Worm (Caenorhabditis elegans) whole organism, late embryonic: ENCODE results near the gene F48D6.4.

Experiments used
- C38D4.7 ChIP-seq: fragments of 200-800 bp; sonication (Bioruptor generic); optimal IDR thresholded peaks from 2 replicates; lab custom pipeline; 2018; ENCODE audit warnings: mild to moderate bottlenecking, missing genetic modification characterization, moderate library complexity, missing compliant biosample characterization
- K02D7.2 ChIP-seq: sonication (generic microtip); optimal IDR thresholded peaks from 2 replicates; lab custom pipeline; 2017; ENCODE audit warnings: mild to moderate bottlenecking, missing genetic modification characterization, missing compliant biosample characterization
- K09A11.1 ChIP-seq: sonication (generic microtip); optimal IDR thresholded peaks from 2 replicates; lab custom pipeline; 2017; ENCODE audit warnings: antibody characterized with exemption, mild to moderate bottlenecking, missing genetic modification characterization, missing compliant biosample characterization; ENCODE audit not compliant: insufficient read depth
- Y22D7AL.16 ChIP-seq: sonication (generic microtip); optimal IDR thresholded peaks from 2 replicates; lab custom pipeline; 2016; ENCODE audit warnings: missing genetic modification characterization, missing compliant biosample characterization
- ahr-1 ChIP-seq: sonication (generic microtip); optimal IDR thresholded peaks from 2 replicates; lab custom pipeline; 2016; ENCODE audit warnings: missing genetic modification characterization, missing compliant biosample characterization
- ceh-14 ChIP-seq: sonication (generic microtip); optimal IDR thresholded peaks from 2 replicates; lab custom pipeline; 2016; ENCODE audit warnings: missing genotype, missing genetic modification characterization, missing compliant biosample characterization
- ceh-18 ChIP-seq: sonication (generic microtip); optimal IDR thresholded peaks from 2 replicates; lab custom pipeline; 2016; ENCODE audit warnings: missing genetic modification characterization, missing compliant biosample characterization
- ceh-19 ChIP-seq: fragments of 200-800 bp; sonication (Bioruptor generic); optimal IDR thresholded peaks from 2 replicates; lab custom pipeline; 2018; ENCODE audit warnings: mild to moderate bottlenecking, missing genetic modification characterization, missing compliant biosample characterization
- ceh-22 ChIP-seq: sonication (generic microtip); optimal IDR thresholded peaks from 2 replicates; lab custom pipeline; 2017; ENCODE audit warnings: missing biosample characterization, missing genetic modification characterization
- ceh-30 ChIP-seq: fragments of 150-350 bp; optimal IDR thresholded peaks from 2 replicates; lab custom pipeline; 2014; ENCODE audit warnings: missing biosample characterization, missing genetic modification characterization
- ceh-45 ChIP-seq: fragments of 200-800 bp; sonication (Bioruptor generic); IDR thresholded peaks from 2 replicates; pipeline ENCODE4 v1.3.6; 2022; ENCODE audit warnings: missing genetic modification reagents, missing genetic modification characterization, missing compliant biosample characterization
- ceh-48 ChIP-seq: sonication (generic microtip); optimal IDR thresholded peaks from 2 replicates; lab custom pipeline; 2016; ENCODE audit warnings: missing genetic modification characterization, inconsistent platforms, missing compliant biosample characterization
- ceh-6 ChIP-seq: fragments of 200-800 bp; sonication (Bioruptor generic); optimal IDR thresholded peaks from 2 replicates; lab custom pipeline; 2018; ENCODE audit warnings: mild to moderate bottlenecking, missing genetic modification characterization, missing compliant biosample characterization
- ceh-9 ChIP-seq: sonication (generic microtip); optimal IDR thresholded peaks from 2 replicates; lab custom pipeline; 2016; ENCODE audit warnings: mild to moderate bottlenecking, missing genetic modification characterization, inconsistent platforms, missing compliant biosample characterization
- dve-1 ChIP-seq: sonication (generic microtip); optimal IDR thresholded peaks from 2 replicates; lab custom pipeline; 2017; ENCODE audit warnings: antibody characterized with exemption, mild to moderate bottlenecking, missing genetic modification characterization, missing compliant biosample characterization
- elt-2 ChIP-seq: sonication (generic microtip); optimal IDR thresholded peaks from 2 replicates; lab custom pipeline; 2016; ENCODE audit warnings: missing genetic modification reagents, missing genetic modification characterization, missing compliant biosample characterization
- hlh-30 ChIP-seq: sonication (generic microtip); optimal IDR thresholded peaks from 2 replicates; lab custom pipeline; 2017; ENCODE audit warnings: antibody characterized with exemption, missing genetic modification characterization, missing compliant biosample characterization; ENCODE audit not compliant: insufficient read depth
- hlh-6 ChIP-seq: sonication (generic microtip); optimal IDR thresholded peaks from 2 replicates; lab custom pipeline; 2016; ENCODE audit warnings: missing genotype, missing genetic modification characterization, missing compliant biosample characterization
- lin-11 ChIP-seq: fragments of 200-800 bp; sonication (Bioruptor generic); optimal IDR thresholded peaks from 2 replicates; lab custom pipeline; 2018; ENCODE audit warnings: mild to moderate bottlenecking, missing genetic modification characterization, missing compliant biosample characterization
- madf-2 ChIP-seq: sonication (generic microtip); optimal IDR thresholded peaks from 2 replicates; lab custom pipeline; 2017; ENCODE audit warnings: missing genetic modification characterization, missing compliant biosample characterization
- nfya-1 ChIP-seq: sonication (generic microtip); optimal IDR thresholded peaks from 2 replicates; lab custom pipeline; 2017; ENCODE audit warnings: missing genetic modification characterization, mild to moderate bottlenecking, missing compliant biosample characterization, antibody characterized with exemption, moderate library complexity
- nhr-232 ChIP-seq: sonication (generic microtip); optimal IDR thresholded peaks from 2 replicates; lab custom pipeline; 2016; ENCODE audit warnings: missing genetic modification characterization, missing compliant biosample characterization
- npax-4 ChIP-seq: sonication (generic microtip); optimal IDR thresholded peaks from 2 replicates; lab custom pipeline; 2016; ENCODE audit warnings: missing genetic modification characterization, missing compliant biosample characterization
- odd-2 ChIP-seq: sonication (generic microtip); optimal IDR thresholded peaks from 2 replicates; lab custom pipeline; 2017; ENCODE audit warnings: antibody characterized with exemption, mild to moderate bottlenecking, missing genetic modification characterization, missing compliant biosample characterization
- pqm-1 ChIP-seq: sonication (generic microtip); optimal IDR thresholded peaks from 2 replicates; lab custom pipeline; 2016; ENCODE audit warnings: missing genetic modification characterization, missing compliant biosample characterization
- pros-1 ChIP-seq: fragments of 150-350 bp; optimal IDR thresholded peaks from 2 replicates; lab custom pipeline; 2014; ENCODE audit warnings: missing biosample characterization, missing genetic modification reagents, missing genetic modification characterization
- rnt-1 ChIP-seq: sonication (generic microtip); optimal IDR thresholded peaks from 2 replicates; lab custom pipeline; 2016; ENCODE audit warnings: missing genetic modification characterization, missing compliant biosample characterization
- sdc-2 ChIP-seq: sonication (generic microtip); optimal IDR thresholded peaks from 2 replicates; lab custom pipeline; 2016; ENCODE audit warnings: missing genotype, missing genetic modification characterization, missing compliant biosample characterization
- sox-2 ChIP-seq: fragments of 200-800 bp; sonication (Bioruptor generic); IDR thresholded peaks from 2 replicates; pipeline ENCODE4 v1.3.6; 2022; ENCODE audit warnings: missing genetic modification reagents, missing genetic modification characterization, missing compliant biosample characterization
- sox-4 ChIP-seq: sonication (generic microtip); optimal IDR thresholded peaks from 2 replicates; lab custom pipeline; 2017; ENCODE audit warnings: mild to moderate bottlenecking, missing genetic modification characterization, inconsistent platforms, missing compliant biosample characterization
- syd-9 ChIP-seq: sonication (generic microtip); optimal IDR thresholded peaks from 2 replicates; lab custom pipeline; 2016; ENCODE audit warnings: mild to moderate bottlenecking, missing genetic modification characterization, moderate library complexity, missing compliant biosample characterization
- tbx-2 ChIP-seq: sonication (generic microtip); optimal IDR thresholded peaks from 2 replicates; lab custom pipeline; 2016; ENCODE audit warnings: missing genetic modification characterization, missing compliant biosample characterization
- tbx-7 ChIP-seq: sonication (generic microtip); optimal IDR thresholded peaks from 2 replicates; lab custom pipeline; 2016; ENCODE audit warnings: missing genotype, missing genetic modification characterization, missing compliant biosample characterization
- unc-42 ChIP-seq: sonication (generic microtip); optimal IDR thresholded peaks from 2 replicates; lab custom pipeline; 2016; ENCODE audit warnings: missing genotype, missing genetic modification characterization, missing compliant biosample characterization
- unc-86 ChIP-seq: sonication (generic microtip); optimal IDR thresholded peaks from 2 replicates; lab custom pipeline; 2016; ENCODE audit warnings: missing genetic modification characterization, missing compliant biosample characterization
- zip-5 ChIP-seq: sonication (generic microtip); optimal IDR thresholded peaks from 2 replicates; lab custom pipeline; 2016; ENCODE audit warnings: missing genetic modification characterization, missing compliant biosample characterization
- ztf-16 ChIP-seq: sonication (generic microtip); optimal IDR thresholded peaks from 2 replicates; lab custom pipeline; 2017; ENCODE audit warnings: missing genetic modification characterization, missing compliant biosample characterization

Gene F48D6.4

ce11 chrX:4248417-4248816 is 1.4 kb upstream of the F48D6.4 start:
- no peak for TF ChIP-seq C38D4.7 (GFP tag; lab: Kevin White, UChicago)
- TF ChIP-seq syd-9 (tag; lab: Kevin White, UChicago) = no peak
- TF ChIP-seq hlh-6 (tag; lab: Kevin White, UChicago) = no peak
- no peak for TF ChIP-seq madf-2 (tag; lab: Kevin White, UChicago)
- TF ChIP-seq K02D7.2 (tag; lab: Kevin White, UChicago) = no peak
- TF ChIP-seq ahr-1 = no peak
- TF ChIP-seq, all 69 proteins: peak for 0

ce11 chrX:4246237-4246697 is 745 bp downstream of the F48D6.4 start:
- no peak for TF ChIP-seq sox-4
- no peak for TF ChIP-seq nhr-232 (tag; lab: Kevin White, UChicago)
- no peak for TF ChIP-seq unc-42 (tag; lab: Kevin White, UChicago)
- no peak for TF ChIP-seq ahr-1
- TF ChIP-seq C38D4.7 (GFP tag; lab: Kevin White, UChicago) = no peak
- no peak for TF ChIP-seq K09A11.1
- TF ChIP-seq elt-2 = no peak
- TF ChIP-seq, all 69 proteins: peak for 0

DNA sequence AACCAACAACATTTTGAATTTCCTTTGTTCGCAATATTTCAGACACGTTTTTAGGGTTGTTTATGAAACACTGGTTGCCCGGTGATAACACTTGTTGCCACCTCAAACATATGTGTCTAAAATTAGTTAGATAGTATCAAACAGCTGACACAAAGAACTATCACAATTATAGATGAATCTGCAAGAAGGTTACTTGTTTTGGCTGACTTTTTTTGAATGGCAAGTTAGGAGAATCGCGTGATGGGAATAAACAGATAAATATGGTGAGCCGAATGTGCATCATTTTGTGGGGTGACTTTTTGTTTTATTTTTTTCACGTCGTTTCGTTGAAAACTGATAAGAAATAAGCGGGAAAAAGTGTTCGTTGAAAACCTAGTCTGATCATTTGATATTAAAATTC is 1.9 kb downstream of the F48D6.4 start:
- TF ChIP-seq odd-2 (tag; lab: Kevin White, UChicago) = no peak
- no peak for TF ChIP-seq lin-11
- no peak for TF ChIP-seq pros-1
- no peak for TF ChIP-seq sdc-2 (tag; lab: Kevin White, UChicago)
- TF ChIP-seq zip-5 (tag; lab: Kevin White, UChicago) = no peak
- no peak for TF ChIP-seq ceh-45 (GFP tag; lab: Robert Waterston, UW)
- no peak for TF ChIP-seq ceh-6 (GFP tag; lab: Kevin White, UChicago)
- no peak for TF ChIP-seq C38D4.7 (GFP tag; lab: Kevin White, UChicago)
- no peak for TF ChIP-seq pqm-1
- TF ChIP-seq ceh-48 = no peak
- TF ChIP-seq ceh-30 (tag; lab: Kevin White, UChicago) = no peak
- no peak for TF ChIP-seq ztf-16
- no peak for TF ChIP-seq ceh-19 (GFP tag; lab: Kevin White, UChicago)
- TF ChIP-seq nhr-232 (tag; lab: Kevin White, UChicago) = no peak
- no peak for TF ChIP-seq ceh-9 (tag; lab: Kevin White, UChicago)

DNA sequence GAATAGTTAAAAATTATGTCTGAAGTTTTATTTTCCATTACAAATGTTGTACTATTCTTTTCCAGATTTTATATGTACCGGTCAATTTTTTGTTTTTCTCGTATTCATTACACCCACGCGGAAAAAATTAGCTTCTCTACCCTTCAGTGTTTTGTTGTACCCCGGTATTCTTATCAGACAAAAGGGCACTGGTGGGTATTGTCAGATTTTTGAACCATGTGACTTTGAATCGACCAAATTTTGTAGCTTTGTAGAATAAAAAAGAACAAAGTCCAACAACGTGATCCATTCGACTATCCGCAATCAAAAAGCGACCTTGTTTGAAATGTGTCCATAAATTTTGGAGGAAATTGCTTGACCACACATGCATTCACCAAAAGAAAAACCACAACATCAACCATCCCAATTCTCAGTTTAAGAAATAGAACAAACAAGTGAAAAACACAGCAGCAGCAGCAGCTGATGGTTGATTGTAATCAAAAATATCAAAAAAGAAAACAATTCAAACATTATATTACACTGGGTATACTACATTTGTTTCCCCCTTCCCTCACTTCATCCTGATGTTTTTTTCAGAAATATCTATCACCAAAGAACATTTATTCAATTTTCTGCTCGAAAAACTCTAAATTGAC is 2.4 kb downstream of the F48D6.4 start:
- TF ChIP-seq sdc-2 (tag; lab: Kevin White, UChicago) (no peak), ceh-18 (tag; lab: Kevin White, UChicago) (no peak), sox-2 (no peak), madf-2 (tag; lab: Kevin White, UChicago) (no peak), nfya-1 (no peak), npax-4 (tag; lab: Kevin White, UChicago) (no peak), rnt-1 (tag; lab: Kevin White, UChicago) (no peak), ceh-14 (no peak), ceh-22 (tag; lab: Kevin White, UChicago) (no peak), unc-86 (tag; lab: Kevin White, UChicago) (no peak), hlh-30 (tag; lab: Kevin White, UChicago) (no peak), tbx-7 (tag; lab: Kevin White, UChicago) (no peak), tbx-2 (no peak), dve-1 (no peak), Y22D7AL.16 (no peak)
- TF ChIP-seq, all 69 proteins: peak for 0
